Fruit fly (Drosophila melanogaster) whole organism, embryonic: ENCODE data around the gene Sam-S.

Experiments
- Asciz ChIP-seq: fragments of 200-800 bp; sonication (Bioruptor generic); optimal IDR thresholded peaks from 2 replicates; lab custom pipeline; 2017; ENCODE audit warnings: missing biosample characterization, mild to moderate bottlenecking, missing genetic modification characterization, missing genetic modification reagents
- Awh ChIP-seq: fragments of 200-800 bp; sonication (Bioruptor generic); IDR thresholded peaks from 2 replicates; pipeline ENCODE4, ENCODE4 v1.3.6; 2022; ENCODE audit warnings: missing biosample characterization, missing genetic modification characterization
- Blimp-1 ChIP-seq: fragments of 200-800 bp; sonication (Bioruptor generic); optimal IDR thresholded peaks from 3 replicates; lab custom pipeline; 2018; ENCODE audit warnings: missing biosample characterization, missing genetic modification characterization, mild to moderate bottlenecking, moderate library complexity, missing genetic modification reagents
- CG10147 ChIP-seq: fragments of 200-800 bp; sonication (Bioruptor generic); optimal IDR thresholded peaks from 2 replicates; lab custom pipeline; 2019; ENCODE audit warnings: missing biosample characterization, mild to moderate bottlenecking, missing genetic modification characterization, moderate library complexity
- CG11723 ChIP-seq: fragments of 200-800 bp; sonication (Bioruptor generic); optimal IDR thresholded peaks from 2 replicates; lab custom pipeline; 2017; ENCODE audit warnings: missing biosample characterization, mild to moderate bottlenecking, missing genetic modification characterization
- CG14014 ChIP-seq: fragments of 200-800 bp; sonication (Bioruptor generic); IDR thresholded peaks from 2 replicates; pipeline ENCODE4 v1.3.6; 2022; ENCODE audit warnings: missing biosample characterization, missing genetic modification characterization
- CG17328 ChIP-seq: fragments of 200-800 bp; sonication (Bioruptor generic); IDR thresholded peaks from 2 replicates; pipeline ENCODE4 v1.3.6; 2022; ENCODE audit warnings: missing biosample characterization, missing genetic modification characterization
- CG18262 ChIP-seq: fragments of 200-800 bp; optimal IDR thresholded peaks from 3 replicates; lab custom pipeline; 2019; ENCODE audit warnings: missing biosample characterization, mild to moderate bottlenecking, missing genetic modification characterization, moderate library complexity
- CG2120 ChIP-seq: fragments of 200-800 bp; sonication (Bioruptor generic); optimal IDR thresholded peaks from 3 replicates; lab custom pipeline; 2016; ENCODE audit warnings: missing biosample characterization, missing genetic modification characterization
- CG2202 ChIP-seq: fragments of 200-800 bp; sonication (Bioruptor generic); optimal IDR thresholded peaks from 2 replicates; lab custom pipeline; 2018; ENCODE audit warnings: missing biosample characterization, mild to moderate bottlenecking, missing genetic modification characterization
- CG31224 ChIP-seq: fragments of 200-800 bp; sonication (Bioruptor generic); IDR thresholded peaks from 2 replicates; pipeline ENCODE4 v1.3.6; 2022; ENCODE audit warnings: missing biosample characterization, missing genetic modification characterization
- CG4282 ChIP-seq: fragments of 200-800 bp; sonication (Bioruptor generic); optimal IDR thresholded peaks from 2 replicates; lab custom pipeline; 2016; ENCODE audit warnings: missing biosample characterization, missing genetic modification characterization
- CG4328 ChIP-seq: fragments of 200-800 bp; sonication (Bioruptor generic); optimal IDR thresholded peaks from 3 replicates; lab custom pipeline; 2017; ENCODE audit warnings: missing biosample characterization, missing genetic modification reagents, missing genetic modification characterization
- CG6254 ChIP-seq: fragments of 200-800 bp; sonication (Bioruptor generic); optimal IDR thresholded peaks from 3 replicates; lab custom pipeline; 2017; ENCODE audit warnings: mild to moderate bottlenecking, missing biosample characterization, missing genetic modification reagents, missing genetic modification characterization
- CG6813 ChIP-seq: fragments of 200-800 bp; sonication (Bioruptor generic); optimal IDR thresholded peaks from 2 replicates; lab custom pipeline; 2017; ENCODE audit warnings: missing biosample characterization, missing genetic modification characterization, mild to moderate bottlenecking, moderate library complexity, missing genetic modification reagents
- CG8765 ChIP-seq: fragments of 200-800 bp; sonication (Bioruptor generic); IDR thresholded peaks from 2 replicates; pipeline ENCODE4 v1.3.6; 2022; ENCODE audit warnings: missing biosample characterization, missing genetic modification characterization
- CG9609 ChIP-seq: fragments of 200-800 bp; sonication (Bioruptor generic); optimal IDR thresholded peaks from 3 replicates; lab custom pipeline; 2016; ENCODE audit warnings: missing biosample characterization, missing genetic modification characterization
- CG9727 ChIP-seq: fragments of 200-800 bp; sonication (Bioruptor generic); optimal IDR thresholded peaks from 3 replicates; lab custom pipeline; 2017; ENCODE audit warnings: missing biosample characterization, mild to moderate bottlenecking, missing genetic modification characterization
- Dip3 ChIP-seq: fragments of 200-800 bp; sonication (Bioruptor generic); optimal IDR thresholded peaks from 3 replicates; lab custom pipeline; 2016; ENCODE audit warnings: missing biosample characterization, missing genetic modification characterization
- Dll ChIP-seq: fragments of 200-800 bp; sonication (Bioruptor generic); IDR thresholded peaks from 4 replicates; pipeline ENCODE4 v1.3.6; 2022; ENCODE audit warnings: missing biosample characterization, missing genetic modification characterization; ENCODE audit not compliant: partially characterized antibody
- Doc2 ChIP-seq: fragments of 200-800 bp; sonication (Bioruptor generic); IDR thresholded peaks from 2 replicates; pipeline ENCODE4 v1.3.6; 2022; ENCODE audit warnings: missing biosample characterization, missing genetic modification characterization
- Ets65A ChIP-seq: fragments of 200-800 bp; sonication (Bioruptor generic); peaks from one replicate; lab custom pipeline; 2016; ENCODE audit warnings: missing biosample characterization, missing genetic modification characterization
- Hand ChIP-seq: fragments of 200-800 bp; sonication (Bioruptor generic); optimal IDR thresholded peaks from 2 replicates; lab custom pipeline; 2017; ENCODE audit warnings: mild to moderate bottlenecking, missing biosample characterization, missing genetic modification reagents, missing genetic modification characterization
- Hr51 ChIP-seq, 2 experiments: fragments of 200-800 bp; sonication (Bioruptor generic); optimal IDR thresholded peaks; 2 replicates in 1 of 2; 3 replicates in 1 of 2; lab custom pipeline; 2016 to 2018; ENCODE audit warnings: missing biosample characterization in 2 of 2, missing genetic modification characterization in 2 of 2, mild to moderate bottlenecking in 1 of 2, moderate library complexity in 1 of 2
- Hr78 ChIP-seq, 2 experiments: fragments of 200-800 bp in 1 of 2; fragments of >200 bp in 1 of 2; sonication (Bioruptor generic) in 1 of 2; optimal IDR thresholded peaks; 2 replicates each; lab custom pipeline; 2017 to 2019; ENCODE audit warnings: missing biosample characterization in 2 of 2, missing genetic modification characterization in 2 of 2, mild to moderate bottlenecking in 1 of 2, moderate library complexity in 1 of 2
- Hsf ChIP-seq: fragments of 200-800 bp; sonication (Bioruptor generic); optimal IDR thresholded peaks from 3 replicates; lab custom pipeline; 2016; ENCODE audit warnings: missing biosample characterization, missing genetic modification characterization
- Sin3A ChIP-seq: fragments of >200 bp; optimal IDR thresholded peaks from 2 replicates; lab custom pipeline; 2018
- Sox102F ChIP-seq: fragments of 200-800 bp; sonication (Bioruptor generic); optimal IDR thresholded peaks from 2 replicates; lab custom pipeline; 2018; ENCODE audit warnings: missing biosample characterization, mild to moderate bottlenecking, missing genetic modification characterization, moderate library complexity
- Stat92E ChIP-seq, 3 experiments: fragments of >200 bp in 2 of 3; fragments of 200-800 bp in 1 of 3; sonication (Bioruptor generic) in 1 of 3; optimal IDR thresholded peaks; 2 replicates each; lab custom pipeline; 2017 to 2019; ENCODE audit warnings: missing biosample characterization in 3 of 3, missing genetic modification characterization in 3 of 3, mild to moderate bottlenecking in 1 of 3, moderate library complexity in 1 of 3
- Tbp ChIP-seq: fragments of >200 bp; optimal IDR thresholded peaks from 2 replicates; lab custom pipeline; 2018; ENCODE audit warnings: missing biosample characterization, missing genetic modification characterization
- Usf ChIP-seq: fragments of 200-800 bp; sonication (Bioruptor generic); optimal IDR thresholded peaks from 2 replicates; lab custom pipeline; 2017; ENCODE audit warnings: missing genotype, missing biosample characterization, missing genetic modification characterization
- ase ChIP-seq: fragments of 200-800 bp; sonication (Bioruptor generic); IDR thresholded peaks from 3 replicates; pipeline ENCODE4 v1.3.6; 2022; ENCODE audit warnings: missing biosample characterization, missing genetic modification characterization
- ato ChIP-seq: fragments of 200-800 bp; sonication (Bioruptor generic); IDR thresholded peaks from 2 replicates; pipeline ENCODE4 v1.3.6; 2022; ENCODE audit warnings: missing biosample characterization, missing genetic modification characterization; ENCODE audit not compliant: partially characterized antibody
- dysf ChIP-seq: fragments of 200-800 bp; sonication (Bioruptor generic); IDR thresholded peaks from 3 replicates; pipeline ENCODE4 v1.3.6; 2022; ENCODE audit warnings: missing biosample characterization, missing genetic modification characterization
- fd96Cb ChIP-seq: fragments of 200-800 bp; sonication (Bioruptor generic); optimal IDR thresholded peaks from 2 replicates; lab custom pipeline; 2018; ENCODE audit warnings: missing biosample characterization, mild to moderate bottlenecking, missing genetic modification characterization, moderate library complexity
- fu2 ChIP-seq: fragments of 200-800 bp; sonication (Bioruptor generic); optimal IDR thresholded peaks from 2 replicates; lab custom pipeline; 2016; ENCODE audit warnings: missing biosample characterization, missing genetic modification characterization
- hb ChIP-seq: fragments of 200-800 bp; sonication (Bioruptor generic); IDR thresholded peaks from 3 replicates; pipeline ENCODE4 v1.3.6; 2022; ENCODE audit warnings: missing biosample characterization, missing genetic modification characterization; ENCODE audit not compliant: partially characterized antibody
- lab ChIP-seq: fragments of 200-800 bp; sonication (Bioruptor generic); optimal IDR thresholded peaks from 3 replicates; lab custom pipeline; 2017; ENCODE audit warnings: missing biosample characterization, missing genetic modification characterization, mild to moderate bottlenecking, moderate library complexity, missing genetic modification reagents
- pzg ChIP-seq: fragments of 200-800 bp; sonication (Bioruptor generic); optimal IDR thresholded peaks from 3 replicates; lab custom pipeline; 2018; ENCODE audit warnings: missing biosample characterization, mild to moderate bottlenecking, missing genetic modification characterization, moderate library complexity
- ranshi ChIP-seq: fragments of 200-800 bp; sonication (Bioruptor generic); IDR thresholded peaks from 2 replicates; pipeline ENCODE4 v1.3.6; 2022; ENCODE audit warnings: missing biosample characterization, missing genetic modification characterization
- rib ChIP-seq: fragments of 200-800 bp; sonication (Bioruptor generic); IDR thresholded peaks from 2 replicates; pipeline ENCODE4 v1.3.6; 2022; ENCODE audit warnings: missing biosample characterization, missing genetic modification characterization
- run ChIP-seq: fragments of 200-800 bp; sonication (Bioruptor generic); optimal IDR thresholded peaks from 3 replicates; lab custom pipeline; 2018; ENCODE audit warnings: missing biosample characterization, mild to moderate bottlenecking, missing genetic modification characterization
- scrt ChIP-seq: fragments of 200-800 bp; sonication (Bioruptor generic); optimal IDR thresholded peaks from 2 replicates; lab custom pipeline; 2018; ENCODE audit warnings: missing biosample characterization, mild to moderate bottlenecking, missing genetic modification characterization, moderate library complexity
- sob ChIP-seq: fragments of 200-800 bp; sonication (Bioruptor generic); IDR thresholded peaks from 2 replicates; pipeline ENCODE4 v1.3.6; 2022; ENCODE audit warnings: missing biosample characterization, missing genetic modification characterization
- tna ChIP-seq: fragments of 200-800 bp; sonication (Bioruptor generic); IDR thresholded peaks from 2 replicates; pipeline ENCODE4 v1.3.6; 2022; ENCODE audit warnings: missing biosample characterization, missing genetic modification characterization; ENCODE audit not compliant: partially characterized antibody
- usp ChIP-seq: fragments of >200 bp; optimal IDR thresholded peaks from 2 replicates; lab custom pipeline; 2017; ENCODE audit warnings: missing biosample characterization, missing genetic modification characterization
- vfl ChIP-seq: fragments of 200-800 bp; sonication (Bioruptor generic); optimal IDR thresholded peaks from 2 replicates; lab custom pipeline; 2016; ENCODE audit warnings: missing biosample characterization, missing genetic modification characterization
- zfh2 ChIP-seq: fragments of 200-800 bp; sonication (Bioruptor generic); optimal IDR thresholded peaks from 2 replicates; lab custom pipeline; 2016; ENCODE audit warnings: missing biosample characterization, missing genetic modification characterization

Gene Sam-S

DNA sequence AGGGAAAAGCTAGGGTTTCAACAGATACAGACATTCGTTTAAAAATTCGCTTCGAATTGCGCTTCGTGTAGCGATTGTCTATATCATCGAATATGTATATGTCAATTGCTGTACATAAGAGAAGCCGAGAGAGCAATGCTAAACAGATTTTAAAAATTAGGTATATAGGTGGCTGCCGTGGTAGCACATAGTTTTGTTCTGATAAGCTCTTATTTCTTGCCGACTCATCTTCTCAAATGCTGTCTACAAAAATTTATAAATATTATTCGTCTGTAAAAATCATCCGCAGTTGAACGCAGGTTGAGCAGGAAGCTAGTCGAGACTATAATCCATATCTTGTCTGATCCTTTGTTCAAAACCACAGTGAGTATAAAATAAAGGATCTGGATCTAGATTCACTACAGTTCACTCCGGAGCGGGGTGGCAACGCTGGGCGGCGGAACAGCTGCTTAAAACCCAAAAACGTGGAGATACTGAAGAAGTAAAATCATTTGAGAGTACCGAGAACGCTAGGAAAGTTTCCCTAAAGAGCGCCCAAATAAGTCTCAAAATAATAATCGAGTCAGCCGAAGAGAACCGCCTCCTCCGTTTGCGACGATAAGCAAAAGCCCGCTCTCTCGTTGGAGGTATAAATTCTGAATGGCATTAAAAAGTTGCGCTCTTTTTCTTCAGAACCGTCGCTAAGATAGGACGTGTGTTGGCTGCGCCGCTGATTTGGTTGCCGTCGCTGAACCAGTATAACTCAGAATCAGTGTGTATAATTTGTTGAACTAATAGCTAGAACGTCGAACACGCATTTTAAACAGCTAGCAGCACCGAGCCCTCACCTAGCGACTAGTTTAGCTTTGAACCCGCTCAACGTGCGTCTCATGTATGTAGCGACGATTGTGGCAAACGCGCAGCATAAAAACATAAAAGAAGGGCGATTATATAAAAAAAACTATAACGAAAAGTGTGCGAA is 1.1 kb downstream of the Sam-S start (continued):
- no peak for TF ChIP-seq CG2202
- no peak for TF ChIP-seq Usf
- TF ChIP-seq CG18262 (tag; lab: Kevin White, UChicago) = peak; percentile 16
- TF ChIP-seq ranshi (GFP tag; lab: Robert Waterston, UW) = no peak
- TF ChIP-seq CG6813 (GFP tag; lab: Kevin White, UChicago) = no peak
- no peak for TF ChIP-seq CG10147
- TF ChIP-seq Sin3A = no peak
- TF ChIP-seq CG14014 (GFP tag; lab: Robert Waterston, UW) = no peak; the same call in 1 of the 2 replicates
- TF ChIP-seq CG6254 = no peak
- no peak for TF ChIP-seq zfh2 (GFP tag; lab: Kevin White, UChicago)
- TF ChIP-seq Hr78 (GFP tag; optimal IDR thresholded peaks at IDR 0.05; lab: Kevin White, UChicago) = no peak
- TF ChIP-seq Dip3 (GFP tag; lab: Kevin White, UChicago) = no peak
- TF ChIP-seq fd96Cb (tag; lab: Kevin White, UChicago) = no peak
- no peak for TF ChIP-seq CG9609
- no peak for TF ChIP-seq Sox102F (GFP tag; lab: Kevin White, UChicago)
- TF ChIP-seq CG2120 (GFP tag; lab: Kevin White, UChicago) = no peak
- no peak for TF ChIP-seq tna (GFP tag; lab: Robert Waterston, UW)
- no peak for TF ChIP-seq CG11723 (GFP tag; lab: Kevin White, UChicago)
- TF ChIP-seq Stat92E (GFP tag; optimal IDR thresholded peaks at IDR 0.05; lab: Kevin White, UChicago) = peak in 1 of 3 experiments; percentile 73
- TF ChIP-seq CG4328 = no peak
- no peak for TF ChIP-seq lab (GFP tag; lab: Kevin White, UChicago)
- no peak for TF ChIP-seq Asciz (GFP tag; lab: Kevin White, UChicago)
- TF ChIP-seq Hand (GFP tag; lab: Kevin White, UChicago) = peak; percentile 60
- peak; percentile 53; the same call in 3 of the 4 replicates for TF ChIP-seq Dll (GFP tag; lab: Robert Waterston, UW)
- no peak for TF ChIP-seq usp (GFP tag; lab: Kevin White, UChicago)
- no peak for TF ChIP-seq CG31224 (GFP tag; lab: Robert Waterston, UW)
- TF ChIP-seq Tbp (GFP tag; lab: Kevin White, UChicago) = no peak
- TF ChIP-seq Hsf (GFP tag; lab: Kevin White, UChicago) = no peak
- TF ChIP-seq CG9727 (GFP tag; lab: Kevin White, UChicago) = peak; percentile 38
- TF ChIP-seq hb (GFP tag; lab: Robert Waterston, UW) = no peak
- TF ChIP-seq CG4282 (GFP tag; lab: Kevin White, UChicago) = peak; percentile 17
- no peak for TF ChIP-seq run (tag; lab: Kevin White, UChicago)
- TF ChIP-seq CG17328 (GFP tag; lab: Robert Waterston, UW) = no peak
- no peak for TF ChIP-seq Doc2 (GFP tag; lab: Robert Waterston, UW)
- peak; percentile 43; the same call in 1 of the 2 replicates for TF ChIP-seq sob
- no peak for TF ChIP-seq vfl
- no peak for TF ChIP-seq Awh (GFP tag; lab: Robert Waterston, UW)
- no peak for TF ChIP-seq ato
- no peak for TF ChIP-seq scrt (GFP tag; lab: Kevin White, UChicago)
- peak; percentile 58 for TF ChIP-seq rib (GFP tag; lab: Robert Waterston, UW)
- TF ChIP-seq Ets65A (GFP tag; lab: Kevin White, UChicago) = no peak
- TF ChIP-seq fu2 (GFP tag; lab: Kevin White, UChicago) = no peak
- peak; percentile 63 for TF ChIP-seq pzg (GFP tag; lab: Kevin White, UChicago)
- TF ChIP-seq CG8765 (GFP tag; lab: Robert Waterston, UW) = no peak
- TF ChIP-seq Hr51 (GFP tag; optimal IDR thresholded peaks at IDR 0.05; lab: Kevin White, UChicago) = no peak
- TF ChIP-seq dysf = no peak
- TF ChIP-seq Blimp-1 (GFP tag; lab: Kevin White, UChicago) = no peak
- TF ChIP-seq ase (GFP tag; lab: Robert Waterston, UW) = no peak
